Worm (Caenorhabditis elegans) whole organism, L1 larva: ENCODE data around the gene Y73B3A.1.
"Not testable (repeated sequence)": the region's sequence is repeated elsewhere in the genome, so short reads cannot be mapped to it uniquely, and the experiment has no call there.

ENCODE experiments used
- alr-1 ChIP-seq: fragments of 200-800 bp; sonication (Bioruptor generic); optimal IDR thresholded peaks from 2 replicates; lab custom pipeline; 2018; ENCODE audit warnings: borderline replicate concordance, mild to moderate bottlenecking, missing genetic modification characterization, missing compliant biosample characterization
- aly-2 ChIP-seq: fragments of 150-350 bp; optimal IDR thresholded peaks from 2 replicates; lab custom pipeline; 2014; ENCODE audit warnings: missing biosample characterization, missing genetic modification characterization
- fos-1 ChIP-seq: fragments of 150-350 bp; optimal IDR thresholded peaks from 2 replicates; lab custom pipeline; 2014; ENCODE audit warnings: missing biosample characterization, missing genetic modification characterization
- hpl-2 ChIP-seq: fragments of 150-350 bp; optimal IDR thresholded peaks from 2 replicates; lab custom pipeline; 2014; ENCODE audit warnings: missing biosample characterization, missing genetic modification reagents, missing genetic modification characterization
- lin-14 ChIP-seq: fragments of 200-800 bp; sonication (Bioruptor generic); optimal IDR thresholded peaks from 2 replicates; lab custom pipeline; 2018; ENCODE audit warnings: mild to moderate bottlenecking, missing genetic modification characterization, moderate library complexity, missing compliant biosample characterization
- lin-39 ChIP-seq: fragments of 150-350 bp; optimal IDR thresholded peaks from 2 replicates; lab custom pipeline; 2014; ENCODE audit warnings: missing biosample characterization, missing genetic modification reagents, missing genetic modification characterization
- nhr-77 ChIP-seq: fragments of 150-350 bp; optimal IDR thresholded peaks from 2 replicates; lab custom pipeline; 2014; ENCODE audit warnings: missing biosample characterization, missing genetic modification characterization
- snpc-4 ChIP-seq: fragments of 150-350 bp; optimal IDR thresholded peaks from 2 replicates; lab custom pipeline; 2014; ENCODE audit warnings: missing biosample characterization, missing genetic modification characterization
- tlp-1 ChIP-seq: fragments of 150-350 bp; optimal IDR thresholded peaks from 2 replicates; lab custom pipeline; 2014; ENCODE audit warnings: missing biosample characterization, missing genetic modification characterization
- ztf-11 ChIP-seq, 2 experiments: sonication (generic microtip); optimal IDR thresholded peaks; 2 replicates each; lab custom pipeline; 2016 to 2017; ENCODE audit warnings: missing genetic modification characterization in 2 of 2, missing biosample characterization in 1 of 2, missing compliant biosample characterization in 1 of 2

DNA sequence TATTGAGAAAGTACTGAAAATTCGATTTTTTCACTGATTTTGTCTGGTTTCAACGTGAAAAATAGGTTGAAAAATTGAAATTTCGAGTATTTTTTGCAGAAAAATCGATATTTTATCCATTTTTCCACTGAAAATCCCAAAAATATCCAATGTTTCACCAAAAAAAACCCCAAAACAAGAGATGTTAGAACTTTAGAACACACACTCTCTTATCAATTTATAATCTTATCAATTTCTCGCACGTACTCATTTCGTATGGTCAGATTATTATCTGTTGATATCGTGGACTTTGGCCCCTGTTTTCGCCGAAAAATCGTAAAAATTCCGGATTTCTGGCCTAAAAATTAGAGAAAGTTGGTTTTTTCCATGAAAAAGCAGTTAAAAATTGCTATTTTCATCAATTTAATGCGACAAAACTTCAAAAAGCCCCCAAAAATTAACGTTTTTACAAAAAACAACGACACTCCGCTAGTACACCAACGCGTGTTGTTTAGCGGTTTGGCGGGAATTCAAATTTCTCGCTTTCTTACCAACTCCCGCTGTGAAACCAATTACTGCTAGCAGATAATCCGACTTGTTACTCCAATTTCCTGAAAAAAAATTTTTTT lies 35.5 kb downstream of the Y73B3A.1 start:
- not testable (repeated sequence) for TF ChIP-seq alr-1 (tag; lab: Kevin White, UChicago); aly-2; fos-1 (tag; lab: Kevin White, UChicago); nhr-77 (tag; lab: Kevin White, UChicago); lin-39 (tag; lab: Kevin White, UChicago); lin-14 (GFP tag; lab: Kevin White, UChicago); snpc-4 (tag; lab: Kevin White, UChicago); tlp-1 (tag; lab: Kevin White, UChicago); hpl-2 (GFP tag; lab: Kevin White, UChicago); ztf-11 (tag; optimal IDR thresholded peaks at IDR 0.05; lab: Kevin White, UChicago)
